Fruit fly (Drosophila melanogaster) whole organism, embryonic: ENCODE results near the gene Ilp5.
A peak's percentile ranks its signal among the peaks of the same experiment; 100 is the strongest.

ENCODE experiments used
- Blimp-1 ChIP-seq: fragments of 200-800 bp; sonication (Bioruptor generic); optimal IDR thresholded peaks from 3 replicates; lab custom pipeline; 2018; ENCODE audit warnings: missing biosample characterization, missing genetic modification characterization, mild to moderate bottlenecking, moderate library complexity, missing genetic modification reagents
- BtbVII ChIP-seq: fragments of 200-800 bp; sonication (Bioruptor generic); optimal IDR thresholded peaks from 3 replicates; lab custom pipeline; 2017; ENCODE audit warnings: missing biosample characterization, mild to moderate bottlenecking, missing genetic modification characterization
- CG10431 ChIP-seq: fragments of 200-800 bp; sonication (Bioruptor generic); optimal IDR thresholded peaks from 3 replicates; lab custom pipeline; 2018; ENCODE audit warnings: missing biosample characterization, mild to moderate bottlenecking, missing genetic modification characterization
- CG12236 ChIP-seq: fragments of 200-800 bp; sonication (Bioruptor generic); optimal IDR thresholded peaks from 2 replicates; lab custom pipeline; 2016; ENCODE audit warnings: missing biosample characterization, missing genetic modification characterization
- CG1233 ChIP-seq: fragments of 200-800 bp; sonication (Bioruptor generic); optimal IDR thresholded peaks from 4 replicates; lab custom pipeline; 2018; ENCODE audit warnings: missing biosample characterization, mild to moderate bottlenecking, missing genetic modification characterization
- CG13894 ChIP-seq: fragments of 200-800 bp; sonication (Bioruptor generic); optimal IDR thresholded peaks from 3 replicates; lab custom pipeline; 2018; ENCODE audit warnings: missing biosample characterization, mild to moderate bottlenecking, missing genetic modification characterization, moderate library complexity
- CG1529 ChIP-seq: fragments of 200-800 bp; sonication (Bioruptor generic); optimal IDR thresholded peaks from 3 replicates; lab custom pipeline; 2018; ENCODE audit warnings: missing biosample characterization, missing genetic modification characterization
- CG15479 ChIP-seq: fragments of 200-800 bp; sonication (Bioruptor generic); optimal IDR thresholded peaks from 3 replicates; lab custom pipeline; 2019; ENCODE audit warnings: missing biosample characterization, mild to moderate bottlenecking, missing genetic modification characterization, moderate library complexity
- CG15514 ChIP-seq: fragments of 200-800 bp; sonication (Bioruptor generic); optimal IDR thresholded peaks from 3 replicates; lab custom pipeline; 2017; ENCODE audit warnings: missing biosample characterization, missing genetic modification characterization, mild to moderate bottlenecking, moderate library complexity, missing genetic modification reagents
- CG16813 ChIP-seq: fragments of 200-800 bp; sonication (Bioruptor generic); IDR thresholded peaks from 3 replicates; pipeline ENCODE4 v1.3.6; 2022; ENCODE audit warnings: missing biosample characterization, missing genetic modification characterization; ENCODE audit not compliant: partially characterized antibody
- CG16863 ChIP-seq: fragments of 200-800 bp; sonication (Bioruptor generic); optimal IDR thresholded peaks from 3 replicates; lab custom pipeline; 2016; ENCODE audit warnings: missing biosample characterization, missing genetic modification characterization
- CG18619 ChIP-seq: fragments of 200-800 bp; sonication (Bioruptor generic); optimal IDR thresholded peaks from 3 replicates; lab custom pipeline; 2017; ENCODE audit warnings: missing biosample characterization, mild to moderate bottlenecking, missing genetic modification characterization
- CG2678 ChIP-seq: fragments of 200-800 bp; sonication (Bioruptor generic); optimal IDR thresholded peaks from 3 replicates; lab custom pipeline; 2019; ENCODE audit warnings: missing biosample characterization, mild to moderate bottlenecking, missing genetic modification characterization, moderate library complexity
- CG3065 ChIP-seq: fragments of 200-800 bp; sonication (Bioruptor generic); optimal IDR thresholded peaks from 2 replicates; lab custom pipeline; 2016; ENCODE audit warnings: missing biosample characterization, missing genetic modification characterization
- CG32772 ChIP-seq: fragments of 200-800 bp; sonication (Bioruptor generic); IDR thresholded peaks from 2 replicates; pipeline ENCODE4 v1.3.6; 2022; ENCODE audit warnings: missing biosample characterization, missing genetic modification characterization
- CG3281 ChIP-seq: fragments of 200-800 bp; sonication (Bioruptor generic); optimal IDR thresholded peaks from 3 replicates; lab custom pipeline; 2017; ENCODE audit warnings: missing biosample characterization, mild to moderate bottlenecking, missing genetic modification characterization
- CG5245 ChIP-seq: fragments of 200-800 bp; sonication (Bioruptor generic); optimal IDR thresholded peaks from 3 replicates; lab custom pipeline; 2016; ENCODE audit warnings: missing biosample characterization, missing genetic modification characterization
- CG7357 ChIP-seq: fragments of 200-800 bp; sonication (Bioruptor generic); IDR thresholded peaks from 3 replicates; pipeline ENCODE4 v1.3.6; 2022; ENCODE audit warnings: missing biosample characterization, missing genetic modification characterization
- CG7987 ChIP-seq: fragments of 200-800 bp; sonication (Bioruptor generic); optimal IDR thresholded peaks from 2 replicates; lab custom pipeline; 2018; ENCODE audit warnings: missing biosample characterization, mild to moderate bottlenecking, missing genetic modification characterization, moderate library complexity
- CG8359 ChIP-seq: fragments of 200-800 bp; sonication (Bioruptor generic); optimal IDR thresholded peaks from 2 replicates; lab custom pipeline; 2017; ENCODE audit warnings: missing biosample characterization, mild to moderate bottlenecking, missing genetic modification characterization, borderline replicate concordance
- CG9437 ChIP-seq: fragments of 200-800 bp; sonication (Bioruptor generic); optimal IDR thresholded peaks from 2 replicates; lab custom pipeline; 2018; ENCODE audit warnings: missing biosample characterization, mild to moderate bottlenecking, missing genetic modification characterization
- D19A ChIP-seq: fragments of 200-800 bp; optimal IDR thresholded peaks from 3 replicates; lab custom pipeline; 2019; ENCODE audit warnings: missing biosample characterization, mild to moderate bottlenecking, missing genetic modification characterization, moderate library complexity
- Fer3 ChIP-seq: fragments of 200-800 bp; sonication (Bioruptor generic); optimal IDR thresholded peaks from 2 replicates; lab custom pipeline; 2018; ENCODE audit warnings: missing biosample characterization, mild to moderate bottlenecking, missing genetic modification characterization, moderate library complexity
- Gsc ChIP-seq: fragments of 200-800 bp; sonication (Bioruptor generic); IDR thresholded peaks from 2 replicates; pipeline ENCODE4 v1.3.6; 2022; ENCODE audit warnings: missing biosample characterization, missing genetic modification characterization
- Gug ChIP-seq: fragments of 200-800 bp; sonication (Bioruptor generic); IDR thresholded peaks from 4 replicates; pipeline ENCODE4 v1.3.6; 2022; ENCODE audit warnings: missing biosample characterization, missing genetic modification characterization
- Hr39 ChIP-seq: fragments of >200 bp; optimal IDR thresholded peaks from 2 replicates; lab custom pipeline; 2017
- Myb ChIP-seq: fragments of 200-800 bp; sonication (Bioruptor generic); optimal IDR thresholded peaks from 2 replicates; lab custom pipeline; 2016; ENCODE audit warnings: missing biosample characterization, missing genetic modification characterization
- NFAT ChIP-seq: fragments of 200-800 bp; sonication (Bioruptor generic); IDR thresholded peaks from 2 replicates; pipeline ENCODE4 v1.3.6; 2022; ENCODE audit warnings: missing biosample characterization, missing genetic modification characterization
- Oaz ChIP-seq: fragments of 200-800 bp; sonication (Bioruptor generic); IDR thresholded peaks from 2 replicates; pipeline ENCODE4 v1.3.6; 2022; ENCODE audit warnings: missing biosample characterization, missing genetic modification characterization
- Poxn ChIP-seq: fragments of 200-800 bp; sonication (Bioruptor generic); IDR thresholded peaks from 2 replicates; pipeline ENCODE4 v1.3.6; 2022; ENCODE audit warnings: missing biosample characterization, missing genetic modification characterization
- Side ChIP-seq: fragments of 200-800 bp; sonication (Bioruptor generic); optimal IDR thresholded peaks from 2 replicates; lab custom pipeline; 2016; ENCODE audit warnings: missing biosample characterization, missing genetic modification characterization
- Spps ChIP-seq: fragments of 200-800 bp; sonication (Bioruptor generic); optimal IDR thresholded peaks from 2 replicates; lab custom pipeline; 2018; ENCODE audit warnings: missing biosample characterization, mild to moderate bottlenecking, missing genetic modification characterization
- Sry-β ChIP-seq: fragments of 200-800 bp; sonication (Bioruptor generic); optimal IDR thresholded peaks from 2 replicates; lab custom pipeline; 2018; ENCODE audit warnings: missing biosample characterization, mild to moderate bottlenecking, missing genetic modification characterization, moderate library complexity
- br ChIP-seq: fragments of >200 bp; optimal IDR thresholded peaks from 2 replicates; lab custom pipeline; 2017
- gfzf ChIP-seq: fragments of 200-800 bp; sonication (Bioruptor generic); optimal IDR thresholded peaks from 2 replicates; lab custom pipeline; 2016; ENCODE audit warnings: missing biosample characterization, mild to moderate bottlenecking, missing genetic modification characterization, moderate library complexity
- grn ChIP-seq: fragments of 200-800 bp; sonication (Bioruptor generic); optimal IDR thresholded peaks from 3 replicates; lab custom pipeline; 2017; ENCODE audit warnings: missing biosample characterization, missing genetic modification characterization
- inv ChIP-seq: fragments of 200-800 bp; sonication (Bioruptor generic); IDR thresholded peaks from 2 replicates; pipeline ENCODE4 v1.3.6; 2022; ENCODE audit warnings: missing biosample characterization, missing genetic modification characterization; ENCODE audit not compliant: partially characterized antibody
- jigr1 ChIP-seq: fragments of 200-800 bp; sonication (Bioruptor generic); IDR thresholded peaks from 3 replicates; pipeline ENCODE4 v1.3.6; 2022; ENCODE audit warnings: missing biosample characterization, missing genetic modification characterization
- lola ChIP-seq, 3 experiments: fragments of >200 bp in 2 of 3; fragments of 200-800 bp in 1 of 3; sonication (Bioruptor generic) in 1 of 3; optimal IDR thresholded peaks; 2 replicates each; lab custom pipeline; 2017 to 2019; ENCODE audit warnings: missing biosample characterization in 3 of 3, missing genetic modification characterization in 3 of 3, mild to moderate bottlenecking in 1 of 3, moderate library complexity in 1 of 3
- mirr ChIP-seq: fragments of 200-800 bp; sonication (Bioruptor generic); optimal IDR thresholded peaks from 3 replicates; lab custom pipeline; 2018; ENCODE audit warnings: missing biosample characterization, mild to moderate bottlenecking, missing genetic modification characterization
- peb ChIP-seq: fragments of 200-800 bp; sonication (Bioruptor generic); IDR thresholded peaks from 2 replicates; pipeline ENCODE4 v1.3.6; 2022; ENCODE audit warnings: missing biosample characterization, missing genetic modification characterization
- pfk ChIP-seq: fragments of 200-800 bp; sonication (Bioruptor generic); optimal IDR thresholded peaks from 2 replicates; lab custom pipeline; 2018; ENCODE audit warnings: missing biosample characterization, mild to moderate bottlenecking, missing genetic modification characterization, moderate library complexity
- ro ChIP-seq: fragments of 200-800 bp; sonication (Bioruptor generic); IDR thresholded peaks from 2 replicates; pipeline ENCODE4 v1.3.6; 2022; ENCODE audit warnings: missing biosample characterization, missing genetic modification characterization
- sc ChIP-seq, 3 experiments: fragments of >200 bp in 2 of 3; fragments of 200-800 bp in 1 of 3; sonication (Bioruptor generic) in 1 of 3; optimal IDR thresholded peaks; 2 replicates in 2 of 3; 3 replicates in 1 of 3; lab custom pipeline; 2017; ENCODE audit warnings: mild to moderate bottlenecking in 1 of 3, missing biosample characterization in 1 of 3, missing genetic modification characterization in 1 of 3, missing genetic modification reagents in 1 of 3
- scrt ChIP-seq: fragments of 200-800 bp; sonication (Bioruptor generic); optimal IDR thresholded peaks from 2 replicates; lab custom pipeline; 2018; ENCODE audit warnings: missing biosample characterization, mild to moderate bottlenecking, missing genetic modification characterization, moderate library complexity
- slbo ChIP-seq: fragments of 200-800 bp; sonication (Bioruptor generic); IDR thresholded peaks from 2 replicates; pipeline ENCODE4 v1.3.6; 2022; ENCODE audit warnings: missing biosample characterization, missing genetic modification characterization
- tup ChIP-seq: fragments of 200-800 bp; sonication (Bioruptor generic); optimal IDR thresholded peaks from 2 replicates; lab custom pipeline; 2016; ENCODE audit warnings: missing biosample characterization, mild to moderate bottlenecking, missing genetic modification characterization, moderate library complexity
- twi ChIP-seq: fragments of 200-800 bp; optimal IDR thresholded peaks from 2 replicates; lab custom pipeline; 2019; ENCODE audit warnings: missing biosample characterization, mild to moderate bottlenecking, missing genetic modification characterization, moderate library complexity
- wdn ChIP-seq: fragments of 200-800 bp; sonication (Bioruptor generic); IDR thresholded peaks from 2 replicates; pipeline ENCODE4 v1.3.6; 2022; ENCODE audit warnings: missing biosample characterization, missing genetic modification characterization
- zen2 ChIP-seq: fragments of 200-800 bp; sonication (Bioruptor generic); IDR thresholded peaks from 3 replicates; pipeline ENCODE4 v1.3.6; 2022; ENCODE audit warnings: missing biosample characterization, missing genetic modification characterization; ENCODE audit not compliant: partially characterized antibody

Ilp5 gene

dm6 chr3L:9847420-9847977 is 23.8 kb upstream of the Ilp5 start (continued):
- TF ChIP-seq Oaz (GFP tag; lab: Robert Waterston, UW) (no peak), lola (GFP tag; optimal IDR thresholded peaks at IDR 0.05; lab: Kevin White, UChicago) (no peak), CG10431 (no peak), Hr39 (no peak), CG3065 (GFP tag; lab: Kevin White, UChicago) (no peak), Gug (peak; percentile 33; the same call in 2 of the 4 replicates), CG1233 (GFP tag; lab: Kevin White, UChicago) (peak; percentile 29), twi (tag; lab: Kevin White, UChicago) (no peak), CG1529 (GFP tag; lab: Kevin White, UChicago) (no peak), mirr (GFP tag; lab: Kevin White, UChicago) (peak; percentile 11), D19A (tag; lab: Kevin White, UChicago) (peak; percentile 94), CG9437 (GFP tag; lab: Kevin White, UChicago) (peak; percentile 4), CG13894 (tag; lab: Kevin White, UChicago) (peak; percentile 16), CG32772 (0 out of 2 replicates have a peak, but pooled peaks have one; percentile 18), inv (no peak), grn (GFP tag; lab: Kevin White, UChicago) (no peak), pfk (GFP tag; lab: Kevin White, UChicago) (no peak), tup (GFP tag; lab: Kevin White, UChicago) (no peak), Side (no peak), zen2 (GFP tag; lab: Robert Waterston, UW) (no peak), CG16813 (no peak), wdn (no peak), Spps (no peak), br (lab: Kevin White, UChicago) (no peak), Fer3 (peak; percentile 73), peb (GFP tag; lab: Robert Waterston, UW) (no peak), sc (optimal IDR thresholded peaks at IDR 0.05; lab: Kevin White, UChicago) (no peak), sc (GFP tag; optimal IDR thresholded peaks at IDR 0.05; lab: Kevin White, UChicago) (no peak), Poxn (GFP tag; lab: Robert Waterston, UW) (no peak), CG5245 (GFP tag; lab: Kevin White, UChicago) (no peak), CG7987 (GFP tag; lab: Kevin White, UChicago) (peak; percentile 19), CG15479 (GFP tag; lab: Kevin White, UChicago) (no peak), NFAT (peak; percentile 74), CG3281 (GFP tag; lab: Kevin White, UChicago) (peak; percentile 67), BtbVII (peak; percentile 42), scrt (GFP tag; lab: Kevin White, UChicago) (peak; percentile 23), Sry-β (no peak), slbo (GFP tag; lab: Robert Waterston, UW) (peak; percentile 76), CG12236 (GFP tag; lab: Kevin White, UChicago) (no peak), CG2678 (tag; lab: Kevin White, UChicago) (peak; percentile 69), jigr1 (GFP tag; lab: Robert Waterston, UW) (no peak), Blimp-1 (GFP tag; lab: Kevin White, UChicago) (peak; percentile 34), CG8359 (GFP tag; lab: Kevin White, UChicago) (no peak), CG7357 (no peak), CG15514 (peak; percentile 49), Gsc (GFP tag; lab: Robert Waterston, UW) (no peak), gfzf (GFP tag; lab: Kevin White, UChicago) (no peak), CG16863 (GFP tag; lab: Kevin White, UChicago) (peak; percentile 24), CG18619 (GFP tag; lab: Kevin White, UChicago) (peak; percentile 35), Myb (GFP tag; lab: Kevin White, UChicago) (no peak), ro (GFP tag; lab: Robert Waterston, UW) (no peak)
